Worm (Caenorhabditis elegans) whole organism, young adult: ENCODE results near the gene idpp-2.

Source experiments
- F22D6.2 ChIP-seq: sonication (generic microtip); optimal IDR thresholded peaks from 2 replicates; lab custom pipeline; 2016; ENCODE audit warnings: mild to moderate bottlenecking, missing genetic modification characterization, missing compliant biosample characterization
- F23B12.7 ChIP-seq: sonication (generic microtip); optimal IDR thresholded peaks from 2 replicates; lab custom pipeline; 2017; ENCODE audit warnings: missing genetic modification characterization, mild to moderate bottlenecking, missing compliant biosample characterization, antibody characterized with exemption, moderate library complexity; ENCODE audit not compliant: insufficient read depth
- F33H1.4 ChIP-seq: fragments of 200-800 bp; sonication (Bioruptor generic); IDR thresholded peaks from 2 replicates; pipeline ENCODE4 v1.3.6; 2022; ENCODE audit warnings: missing genetic modification reagents, missing genetic modification characterization, missing compliant biosample characterization
- F49E8.2 ChIP-seq: sonication (generic microtip); optimal IDR thresholded peaks from 3 replicates; lab custom pipeline; 2017; ENCODE audit warnings: missing genetic modification characterization, mild to moderate bottlenecking, missing compliant biosample characterization, antibody characterized with exemption, moderate library complexity; ENCODE audit not compliant: insufficient read depth
- F57A8.1 ChIP-seq: fragments of 200-800 bp; sonication (Bioruptor generic); optimal IDR thresholded peaks from 2 replicates; lab custom pipeline; 2018; ENCODE audit warnings: mild to moderate bottlenecking, missing genetic modification characterization, moderate library complexity, missing compliant biosample characterization
- Y67H2A.10 ChIP-seq: fragments of 200-800 bp; sonication (Bioruptor generic); conservative IDR thresholded peaks from 2 replicates; pipeline ENCODE4 v1.3.6; 2022; ENCODE audit warnings: missing genetic modification reagents, missing genetic modification characterization, missing compliant biosample characterization
- Y79H2A.3 ChIP-seq: fragments of 200-800 bp; sonication (Bioruptor generic); conservative IDR thresholded peaks from 2 replicates; pipeline ENCODE4 v1.3.6; 2022; ENCODE audit warnings: missing genetic modification reagents, missing genetic modification characterization, missing compliant biosample characterization
- Y95B8A.8 ChIP-seq: fragments of 200-800 bp; sonication (Bioruptor generic); IDR thresholded peaks from 2 replicates; pipeline ENCODE4 v1.3.6; 2022; ENCODE audit warnings: missing genetic modification reagents, missing genetic modification characterization, missing compliant biosample characterization
- akir-1 ChIP-seq: fragments of 200-800 bp; sonication (Bioruptor generic); optimal IDR thresholded peaks from 2 replicates; lab custom pipeline; 2018; ENCODE audit warnings: mild to moderate bottlenecking, missing genetic modification characterization, moderate library complexity, missing compliant biosample characterization
- ama-1 ChIP-seq, 3 experiments: fragments of 150-350 bp in 1 of 3; sonication (generic microtip) in 2 of 3; optimal IDR thresholded peaks; 2 replicates each; lab custom pipeline; 2014 to 2018; ENCODE audit warnings: missing biosample characterization in 2 of 3, missing genetic modification characterization in 2 of 3, missing genetic modification reagents in 2 of 3
- athp-1 ChIP-seq: sonication (generic microtip); optimal IDR thresholded peaks from 2 replicates; lab custom pipeline; 2017; ENCODE audit warnings: mild to moderate bottlenecking, missing genetic modification characterization, missing compliant biosample characterization
- bed-2 ChIP-seq: fragments of 200-800 bp; sonication (Bioruptor generic); IDR thresholded peaks from 2 replicates; pipeline ENCODE4 v1.3.6; 2022; ENCODE audit warnings: missing genetic modification reagents, missing genetic modification characterization, missing compliant biosample characterization
- ceh-91 ChIP-seq: fragments of 200-800 bp; sonication (Bioruptor generic); IDR thresholded peaks from 2 replicates; pipeline ENCODE4 v1.3.6; 2022; ENCODE audit warnings: missing genetic modification reagents, missing genetic modification characterization, missing compliant biosample characterization
- dpl-1 ChIP-seq: fragments of 150-350 bp; optimal IDR thresholded peaks from 2 replicates; lab custom pipeline; 2014; ENCODE audit warnings: missing biosample characterization, missing genetic modification reagents, missing genetic modification characterization
- efl-1 ChIP-seq: fragments of 150-350 bp; optimal IDR thresholded peaks from 2 replicates; lab custom pipeline; 2014; ENCODE audit warnings: missing biosample characterization, missing genetic modification reagents, missing genetic modification characterization
- hmg-20 ChIP-seq: fragments of 200-800 bp; sonication (Bioruptor generic); IDR thresholded peaks from 2 replicates; pipeline ENCODE4 v1.3.6; 2022; ENCODE audit warnings: missing genetic modification reagents, missing genetic modification characterization, missing compliant biosample characterization
- hsf-1 ChIP-seq: fragments of 200-800 bp; sonication (Bioruptor generic); IDR thresholded peaks from 2 replicates; pipeline ENCODE4 v1.3.6; 2022; ENCODE audit warnings: missing genetic modification reagents, missing genetic modification characterization, missing compliant biosample characterization
- lin-26 ChIP-seq: fragments of 200-800 bp; sonication (Bioruptor generic); IDR thresholded peaks from 2 replicates; pipeline ENCODE4 v1.3.6; 2022; ENCODE audit warnings: missing genetic modification reagents, missing genetic modification characterization, missing compliant biosample characterization
- lin-35 ChIP-seq, 3 experiments: fragments of 150-350 bp in 2 of 3; sonication (generic microtip) in 1 of 3; optimal IDR thresholded peaks; 2 replicates each; lab custom pipeline; 2014 to 2018; ENCODE audit warnings: missing biosample characterization in 3 of 3, missing genetic modification characterization in 3 of 3, missing genetic modification reagents in 3 of 3
- lin-54 ChIP-seq: fragments of 200-800 bp; sonication (Bioruptor generic); optimal IDR thresholded peaks from 2 replicates; lab custom pipeline; 2018; ENCODE audit warnings: mild to moderate bottlenecking, missing genetic modification characterization, missing compliant biosample characterization
- lsl-1 ChIP-seq: fragments of 200-800 bp; sonication (Bioruptor generic); optimal IDR thresholded peaks from 2 replicates; lab custom pipeline; 2018; ENCODE audit warnings: mild to moderate bottlenecking, missing genetic modification characterization, moderate library complexity, missing compliant biosample characterization
- madf-6 ChIP-seq: fragments of 200-800 bp; sonication (Bioruptor generic); IDR thresholded peaks from 2 replicates; pipeline ENCODE4 v1.3.6; 2022; ENCODE audit warnings: missing genetic modification reagents, missing genetic modification characterization, missing compliant biosample characterization
- madf-8 ChIP-seq: fragments of 200-800 bp; sonication (Bioruptor generic); conservative IDR thresholded peaks from 2 replicates; pipeline ENCODE4 v1.3.6; 2022; ENCODE audit warnings: missing genetic modification reagents, missing genetic modification characterization, missing compliant biosample characterization
- mel-28 ChIP-seq: sonication (generic microtip); optimal IDR thresholded peaks from 2 replicates; lab custom pipeline; 2016; ENCODE audit warnings: borderline replicate concordance, mild to moderate bottlenecking, missing genetic modification characterization, missing compliant biosample characterization
- mes-4 ChIP-seq: sonication (generic microtip); optimal IDR thresholded peaks from 2 replicates; lab custom pipeline; 2016; ENCODE audit warnings: missing genotype, missing genetic modification characterization, missing compliant biosample characterization
- nfyb-1 ChIP-seq: fragments of 200-800 bp; sonication (Bioruptor generic); IDR thresholded peaks from 2 replicates; pipeline ENCODE4 v1.3.6; 2022; ENCODE audit warnings: missing genetic modification reagents, missing genetic modification characterization, missing compliant biosample characterization
- pha-4 ChIP-seq: fragments of 150-350 bp; sonication (generic microtip); optimal IDR thresholded peaks from 2 replicates; lab custom pipeline; 2014; ENCODE audit warnings: missing biosample characterization, missing genetic modification reagents, missing genetic modification characterization
- rcor-1 ChIP-seq: fragments of 200-800 bp; sonication (Bioruptor generic); IDR thresholded peaks from 2 replicates; pipeline ENCODE4 v1.3.6; 2022; ENCODE audit warnings: missing genetic modification reagents, missing genetic modification characterization, missing compliant biosample characterization
- rpc-1 ChIP-seq, 2 experiments: fragments of 150-350 bp in 1 of 2; sonication (generic microtip) in 1 of 2; optimal IDR thresholded peaks; 2 replicates each; lab custom pipeline; 2014 to 2018; ENCODE audit warnings: missing biosample characterization in 1 of 2, missing genetic modification characterization in 1 of 2, missing genetic modification reagents in 1 of 2, missing genotype in 1 of 2
- sdz-38 ChIP-seq: sonication (generic microtip); optimal IDR thresholded peaks from 2 replicates; lab custom pipeline; 2016; ENCODE audit warnings: missing genotype, missing genetic modification characterization, missing compliant biosample characterization
- sea-2 ChIP-seq: fragments of 200-800 bp; sonication (Bioruptor generic); IDR thresholded peaks from 2 replicates; pipeline ENCODE4 v1.3.6; 2022; ENCODE audit warnings: missing genetic modification characterization, missing compliant biosample characterization
- snpc-1.1 ChIP-seq: sonication (generic microtip); optimal IDR thresholded peaks from 2 replicates; lab custom pipeline; 2017; ENCODE audit warnings: missing genetic modification characterization, mild to moderate bottlenecking, missing compliant biosample characterization, antibody characterized with exemption, moderate library complexity, missing genotype, missing genetic modification reagents; ENCODE audit not compliant: insufficient read depth
- snpc-1.3 ChIP-seq: sonication (generic microtip); optimal IDR thresholded peaks from 2 replicates; lab custom pipeline; 2017; ENCODE audit warnings: missing genetic modification characterization, mild to moderate bottlenecking, missing compliant biosample characterization, antibody characterized with exemption, moderate library complexity, missing genotype, missing genetic modification reagents; ENCODE audit not compliant: insufficient read depth
- snpc-3.4 ChIP-seq: sonication (generic microtip); optimal IDR thresholded peaks from 2 replicates; lab custom pipeline; 2017; ENCODE audit warnings: missing genetic modification characterization, mild to moderate bottlenecking, missing compliant biosample characterization, antibody characterized with exemption, moderate library complexity, missing genotype, missing genetic modification reagents
- snpc-4 ChIP-seq, 5 experiments: fragments of 150-350 bp in 1 of 5; sonication (generic microtip) in 4 of 5; optimal IDR thresholded peaks; 2 replicates each; lab custom pipeline; 2014 to 2018; ENCODE audit warnings: missing genetic modification characterization in 5 of 5, missing biosample characterization in 3 of 5, antibody characterized with exemption in 2 of 5, mild to moderate bottlenecking in 2 of 5, missing compliant biosample characterization in 2 of 5, missing genotype in 2 of 5, moderate library complexity in 2 of 5, missing genetic modification reagents in 1 of 5
- somi-1 ChIP-seq: fragments of 200-800 bp; sonication (Bioruptor generic); optimal IDR thresholded peaks from 2 replicates; lab custom pipeline; 2018; ENCODE audit warnings: mild to moderate bottlenecking, missing genetic modification characterization, missing compliant biosample characterization
- sptf-2 ChIP-seq: fragments of 200-800 bp; sonication (Bioruptor generic); optimal IDR thresholded peaks from 2 replicates; lab custom pipeline; 2018; ENCODE audit warnings: mild to moderate bottlenecking, missing genetic modification characterization, missing compliant biosample characterization
- ztf-26 ChIP-seq: sonication (generic microtip); optimal IDR thresholded peaks from 2 replicates; lab custom pipeline; 2017; ENCODE audit warnings: missing genetic modification characterization, missing compliant biosample characterization

Gene idpp-2

ce11 chrV:6271-6670, 4.8 kb downstream of the idpp-2 start (continued):
- TF ChIP-seq lin-26 (GFP tag; lab: Robert Waterston, UW) (peak; percentile 51; the same call in 1 of the 2 replicates), Y67H2A.10 (GFP tag; lab: Robert Waterston, UW) (no peak), ceh-91 (GFP tag; lab: Robert Waterston, UW) (0 out of 2 replicates have a peak, but pooled peaks have one; percentile 16), athp-1 (tag; lab: Kevin White, UChicago) (peak; percentile 63), somi-1 (GFP tag; lab: Kevin White, UChicago) (no peak), mes-4 (no peak), Y79H2A.3 (GFP tag; lab: Robert Waterston, UW) (0 out of 2 replicates have a peak, but pooled peaks have one; percentile 52), ztf-26 (tag; lab: Kevin White, UChicago) (no peak), F57A8.1 (GFP tag; lab: Kevin White, UChicago) (no peak), hsf-1 (GFP tag; lab: Robert Waterston, UW) (no peak), sdz-38 (tag; lab: Kevin White, UChicago) (no peak), hmg-20 (GFP tag; lab: Robert Waterston, UW) (no peak), rcor-1 (GFP tag; lab: Robert Waterston, UW) (no peak), F49E8.2 (tag; lab: Kevin White, UChicago) (peak; percentile 3), bed-2 (GFP tag; lab: Robert Waterston, UW) (no peak), F22D6.2 (tag; lab: Kevin White, UChicago) (no peak)

- TF ChIP-seq rcor-1 (GFP tag; lab: Robert Waterston, UW) (0 out of 2 replicates have a peak, but pooled peaks have one; percentile 44), F33H1.4 (GFP tag; lab: Robert Waterston, UW) (peak; percentile 82), sea-2 (GFP tag; lab: Robert Waterston, UW) (no peak), lin-35 (GFP tag; optimal IDR thresholded peaks at IDR 0.05; lab: Kevin White, UChicago) (peak in 1 of 3 experiments; percentile 68), sptf-2 (GFP tag; lab: Kevin White, UChicago) (no peak), snpc-3.4 (tag; lab: Kevin White, UChicago) (no peak), mel-28 (no peak), Y95B8A.8 (GFP tag; lab: Robert Waterston, UW) (no peak), snpc-1.3 (tag; lab: Kevin White, UChicago) (peak; percentile 72), F23B12.7 (tag; lab: Kevin White, UChicago) (peak; percentile 66), dpl-1 (GFP tag; lab: Kevin White, UChicago) (peak; percentile 87), madf-8 (GFP tag; lab: Robert Waterston, UW) (no peak), madf-6 (GFP tag; lab: Robert Waterston, UW) (peak; percentile 73), F57A8.1 (GFP tag; lab: Kevin White, UChicago) (no peak), lsl-1 (GFP tag; lab: Kevin White, UChicago) (peak; percentile 84), snpc-1.1 (peak; percentile 73), mes-4 (no peak), nfyb-1 (GFP tag; lab: Robert Waterston, UW) (no peak), akir-1 (no peak), pha-4 (tag; lab: Kevin White, UChicago) (peak; percentile 1), efl-1 (peak; percentile 88), ama-1 (optimal IDR thresholded peaks at IDR 0.05; lab: Kevin White, UChicago) (peak; percentile 13), ama-1 (GFP tag; optimal IDR thresholded peaks at IDR 0.05; lab: Kevin White, UChicago) (no peak), lin-54 (peak; percentile 45), F49E8.2 (tag; lab: Kevin White, UChicago) (peak; percentile 56), snpc-4 (GFP tag; optimal IDR thresholded peaks at IDR 0.05; lab: Kevin White, UChicago) (no peak), snpc-4 (tag; optimal IDR thresholded peaks at IDR 0.05; lab: Kevin White, UChicago) (peak in 1 of 4 experiments; percentile 40), rpc-1 (optimal IDR thresholded peaks at IDR 0.05; lab: Kevin White, UChicago) (no peak), rpc-1 (tag; optimal IDR thresholded peaks at IDR 0.05; lab: Kevin White, UChicago) (peak; percentile 2), ceh-91 (GFP tag; lab: Robert Waterston, UW) (peak; percentile 54)
Measured at ce11 chrV:7778-8445, 6.5 kb downstream of the idpp-2 start, which contains the start of gene ife-3. TSS of gene ife-3 (minus strand) at chrV:7828.
